Fruit fly (Drosophila melanogaster) Kc167 (cell line): ENCODE data around the gene CSN8.

Source experiments
- Myc ChIP-seq: fragments of >200 bp; optimal IDR thresholded peaks from 2 replicates; lab custom pipeline; 2017; ENCODE audit warnings: missing external identifiers
- Sin3A ChIP-seq: fragments of >200 bp; optimal IDR thresholded peaks from 2 replicates; lab custom pipeline; 2018; ENCODE audit warnings: missing external identifiers
- h ChIP-seq: fragments of >200 bp; optimal IDR thresholded peaks from 3 replicates; lab custom pipeline; 2018; ENCODE audit warnings: missing external identifiers
- insv ChIP-seq: fragments of >200 bp; optimal IDR thresholded peaks from 3 replicates; lab custom pipeline; 2018; ENCODE audit warnings: missing external identifiers
- psq ChIP-seq: fragments of >200 bp; optimal IDR thresholded peaks from 2 replicates; lab custom pipeline; 2017; ENCODE audit warnings: missing external identifiers
- ttk ChIP-seq: sonication (Bioruptor generic); optimal IDR thresholded peaks from 2 replicates; lab custom pipeline; 2017; ENCODE audit warnings: missing external identifiers

Gene CSN8

DNA sequence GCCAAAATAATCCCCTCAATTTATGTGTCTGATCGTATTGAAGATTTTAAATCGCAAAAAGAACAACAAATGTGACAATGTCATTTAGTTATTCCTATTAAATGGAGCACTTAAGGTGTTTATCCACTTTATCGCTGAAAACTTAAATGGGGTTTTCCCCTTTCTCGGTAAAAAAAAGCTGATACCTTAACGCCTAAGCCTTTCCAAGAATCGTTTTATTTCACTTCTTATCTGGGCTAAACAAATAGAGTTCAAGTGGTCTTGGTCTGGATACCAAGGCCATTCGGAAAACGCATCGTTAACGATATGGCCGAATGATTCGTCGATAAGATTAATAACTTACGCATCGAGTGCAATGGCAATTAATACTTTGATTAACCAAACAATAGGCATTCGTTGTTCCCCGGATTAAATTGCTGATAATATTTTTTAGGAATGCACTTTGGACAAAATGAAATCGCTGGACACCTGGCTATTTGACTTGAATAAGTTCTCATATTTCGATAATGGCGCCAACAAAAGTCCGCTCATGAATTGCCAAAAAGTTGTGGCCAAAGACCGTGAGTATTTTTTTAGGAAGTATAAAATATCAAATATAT lies 24.8 kb upstream of the CSN8 start:
- TF ChIP-seq ttk (lab: Kevin White, UChicago) = no peak
- no peak for TF ChIP-seq Myc
- no peak for TF ChIP-seq Sin3A (lab: Kevin White, UChicago)
- TF ChIP-seq h (lab: Kevin White, UChicago) = no peak
- TF ChIP-seq insv (lab: Kevin White, UChicago) = no peak
- TF ChIP-seq psq (lab: Kevin White, UChicago) = no peak

DNA sequence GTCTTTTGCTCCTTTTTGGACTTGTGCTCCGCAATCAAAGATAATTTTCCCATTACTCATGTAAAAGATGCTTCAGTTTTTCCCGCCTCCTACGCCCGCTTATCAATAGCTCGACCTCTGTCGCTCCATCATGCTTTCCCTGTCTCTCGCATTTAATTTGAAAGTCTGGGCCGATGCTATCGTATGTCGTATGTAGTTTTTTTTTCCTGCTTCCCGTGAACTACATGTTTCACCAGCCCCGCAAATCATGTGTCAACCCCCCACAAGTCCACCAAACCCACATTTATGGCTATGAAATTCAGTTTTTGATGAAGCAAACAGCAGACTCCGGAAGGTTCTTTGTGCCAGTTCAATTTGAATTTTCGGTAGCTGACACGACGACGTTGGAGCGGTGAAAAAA lies 22.3 kb upstream of the CSN8 start, which contains the start of gene CG14273:
Gene CG14273, plus strand, starts transcription at position 301 of the 400 bp plus-strand sequence.
- no peak for TF ChIP-seq Sin3A (lab: Kevin White, UChicago)

DNA sequence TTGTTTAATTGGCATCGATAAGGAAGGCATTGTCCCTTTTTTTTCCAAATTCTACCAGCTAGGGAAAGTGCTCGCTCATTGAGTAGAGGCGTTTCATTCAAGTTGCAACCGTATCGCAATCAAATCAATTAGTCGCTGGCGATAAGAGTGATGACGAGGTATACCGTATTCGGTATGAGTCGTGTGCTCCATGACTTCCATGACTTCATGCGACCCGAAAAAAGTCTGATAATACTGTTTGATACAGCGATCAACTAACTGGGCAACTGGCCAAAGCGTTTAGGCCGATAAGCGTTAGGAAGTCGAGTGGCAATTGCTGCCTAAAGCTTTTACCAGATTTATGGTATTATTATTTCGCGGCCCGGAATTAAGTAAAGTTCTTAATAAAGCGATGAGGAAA lies 20.1 kb upstream of the CSN8 start:
- TF ChIP-seq Myc = no peak
- TF ChIP-seq insv (lab: Kevin White, UChicago) = no peak
- TF ChIP-seq h (lab: Kevin White, UChicago) = no peak
- no peak for TF ChIP-seq ttk (lab: Kevin White, UChicago)
- no peak for TF ChIP-seq psq (lab: Kevin White, UChicago)
- TF ChIP-seq Sin3A (lab: Kevin White, UChicago) = no peak

DNA sequence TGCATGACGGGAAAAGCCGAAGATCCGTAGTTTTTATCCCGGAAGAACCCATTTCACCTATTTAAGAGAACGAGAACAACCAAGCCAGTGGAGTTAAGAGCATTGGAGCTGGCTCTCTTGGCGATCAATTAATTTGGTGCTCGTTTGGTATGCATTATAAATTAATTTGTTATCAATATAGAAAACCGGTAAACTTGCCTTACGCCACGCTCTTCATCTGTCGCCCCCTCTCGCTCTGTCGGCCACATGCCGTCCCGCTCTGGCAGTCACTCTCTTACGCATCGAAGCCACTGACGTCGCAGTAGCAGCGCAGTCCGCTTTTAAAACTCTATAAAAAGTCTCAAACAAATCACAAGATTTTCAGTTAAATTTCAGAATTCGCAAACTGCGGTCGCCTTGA lies 18.4 kb upstream of the CSN8 start, which contains the start of gene CG7778:
Gene CG7778, plus strand, starts transcription at position 361 of the 400 bp plus-strand sequence.
- TF ChIP-seq psq (lab: Kevin White, UChicago) = no peak
- TF ChIP-seq ttk (lab: Kevin White, UChicago) = no peak
- no peak for TF ChIP-seq Myc
- no peak for TF ChIP-seq h (lab: Kevin White, UChicago)
- TF ChIP-seq Sin3A (lab: Kevin White, UChicago) = no peak
- TF ChIP-seq insv (lab: Kevin White, UChicago) = no peak

DNA sequence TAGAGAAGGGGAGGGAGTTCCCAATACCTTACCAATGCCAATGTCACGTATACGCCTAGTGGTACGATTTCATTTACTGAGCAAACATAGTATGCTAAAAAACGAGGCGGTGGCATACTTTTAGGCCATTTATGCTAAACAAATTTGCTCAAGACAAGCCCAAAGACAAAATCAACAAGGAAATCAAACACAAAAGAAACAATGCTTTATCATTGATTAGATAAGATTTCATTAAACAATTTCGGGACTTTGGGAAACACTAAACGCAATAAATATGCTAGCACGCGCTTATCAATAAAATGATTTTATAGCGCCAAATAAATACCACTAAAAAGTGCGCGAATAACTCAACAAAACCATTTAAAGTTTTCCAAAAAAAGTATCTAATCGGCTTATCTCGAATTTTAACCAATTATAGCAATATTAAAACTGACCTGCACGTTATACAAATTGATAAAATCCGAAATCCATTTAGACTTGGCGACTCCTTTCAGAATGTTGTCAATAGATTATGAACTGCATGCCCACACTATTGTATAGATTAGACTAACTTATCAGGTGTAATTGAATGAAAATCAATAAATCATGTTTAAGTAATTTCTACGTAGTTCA lies 14.0 kb upstream of the CSN8 start:
- TF ChIP-seq h (lab: Kevin White, UChicago) (no peak), ttk (lab: Kevin White, UChicago) (no peak), insv (lab: Kevin White, UChicago) (no peak), Myc (no peak), psq (lab: Kevin White, UChicago) (no peak), Sin3A (lab: Kevin White, UChicago) (no peak)

DNA sequence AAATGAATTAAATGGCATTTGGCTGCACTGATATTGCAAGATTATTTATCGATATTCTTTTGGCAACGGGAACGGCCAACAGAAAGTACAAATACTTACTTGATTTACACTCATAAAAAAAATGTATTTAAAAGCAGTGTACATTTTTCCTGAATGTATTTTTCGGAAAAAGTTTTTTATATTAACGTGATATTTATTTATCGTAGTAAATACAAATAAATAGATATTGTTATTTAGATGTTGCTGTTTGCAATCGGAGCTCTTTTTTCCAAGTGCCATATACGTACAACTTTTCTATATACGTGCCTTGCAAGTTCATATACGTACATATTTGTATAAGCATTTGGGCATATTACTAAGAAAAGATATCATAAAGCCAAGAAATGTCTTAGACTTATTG lies 13.3 kb upstream of the CSN8 start:
- no peak for TF ChIP-seq insv (lab: Kevin White, UChicago)
- TF ChIP-seq Sin3A (lab: Kevin White, UChicago) = no peak
- TF ChIP-seq ttk (lab: Kevin White, UChicago) = no peak
- TF ChIP-seq h (lab: Kevin White, UChicago) = no peak
- no peak for TF ChIP-seq Myc
- TF ChIP-seq psq (lab: Kevin White, UChicago) = no peak

DNA sequence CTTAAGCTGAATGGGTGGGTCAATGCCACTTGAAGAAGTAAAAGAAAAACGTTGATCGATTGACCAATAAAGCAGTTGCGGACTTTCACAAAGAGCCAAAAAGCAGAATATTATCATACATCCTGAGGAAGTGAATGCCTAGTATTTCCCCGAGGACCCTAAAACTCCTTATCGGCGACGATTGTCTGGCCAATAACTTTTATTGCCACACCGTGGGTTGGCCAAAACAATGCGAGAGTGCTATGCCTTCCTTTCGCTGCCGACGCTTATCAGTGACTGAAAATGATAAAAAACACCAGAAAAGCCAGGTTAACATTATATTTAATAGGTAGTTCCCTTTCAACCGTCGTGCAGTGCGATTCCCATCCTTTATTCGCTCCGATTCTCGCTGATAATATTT lies 12.8 kb upstream of the CSN8 start, which contains the start of gene Mur29B:
Gene Mur29B, plus strand, starts transcription at position 324 of the 400 bp plus-strand sequence.
- TF ChIP-seq insv (lab: Kevin White, UChicago) (no peak), psq (lab: Kevin White, UChicago) (no peak), ttk (lab: Kevin White, UChicago) (no peak)

DNA sequence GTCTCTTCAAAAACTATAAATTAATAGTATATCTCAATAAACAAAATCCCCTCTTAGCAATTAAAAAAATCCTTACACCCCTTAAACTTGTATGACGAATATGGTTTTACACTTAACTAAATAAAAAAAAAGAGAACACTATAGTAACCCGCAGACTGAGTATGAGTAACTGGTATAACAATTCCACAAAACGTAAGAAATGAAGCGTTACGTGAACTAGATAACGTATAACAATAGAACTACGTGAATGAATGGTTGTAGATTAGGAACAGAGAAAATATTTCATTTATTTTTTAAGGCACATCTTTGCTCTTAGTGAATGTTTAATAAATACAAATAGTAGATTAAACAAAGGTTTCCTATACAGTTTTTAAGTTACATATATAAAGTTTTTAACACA lies 9.2 kb upstream of the CSN8 start:
- TF ChIP-seq Sin3A (lab: Kevin White, UChicago) (no peak), psq (lab: Kevin White, UChicago) (no peak), ttk (lab: Kevin White, UChicago) (no peak), Myc (no peak), insv (lab: Kevin White, UChicago) (no peak)

DNA sequence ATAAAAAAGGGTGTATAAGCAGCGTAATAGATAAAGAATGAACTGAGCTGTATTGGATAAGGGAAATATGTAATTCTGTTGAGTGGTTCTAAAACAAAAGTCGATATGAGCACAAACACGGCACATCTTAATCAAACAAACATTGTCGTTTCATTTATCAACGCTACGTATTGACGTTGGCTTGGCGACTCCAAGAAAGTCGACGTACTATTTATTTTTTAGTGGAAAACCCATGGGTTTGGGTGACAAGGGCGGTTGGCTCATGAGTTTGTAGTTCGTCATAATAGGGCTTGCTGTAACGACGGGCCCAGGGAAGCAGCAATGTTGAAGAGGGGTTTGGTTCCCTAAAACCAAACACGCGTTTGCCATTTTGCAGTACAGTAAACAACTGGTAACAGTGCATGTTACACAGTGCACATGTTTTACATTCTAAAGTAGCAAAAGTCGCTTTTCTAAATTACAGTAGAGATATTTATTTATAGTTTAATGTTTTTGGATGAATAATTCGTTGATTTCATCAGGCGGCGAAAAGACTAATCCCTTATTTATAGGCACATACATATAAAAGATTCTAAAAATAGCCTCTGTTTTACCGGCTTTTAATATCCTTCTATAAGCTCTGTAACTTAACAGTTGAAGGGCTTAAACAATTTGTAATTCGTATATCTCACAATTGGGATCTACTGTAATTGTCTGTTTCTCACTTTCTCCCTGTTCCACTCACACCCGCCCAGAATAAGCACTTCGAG lies 3.3 kb upstream of the CSN8 start:
- no peak for TF ChIP-seq ttk (lab: Kevin White, UChicago)
- TF ChIP-seq h (lab: Kevin White, UChicago) = no peak
- TF ChIP-seq psq (lab: Kevin White, UChicago) = no peak
- TF ChIP-seq insv (lab: Kevin White, UChicago) = no peak
- TF ChIP-seq Sin3A (lab: Kevin White, UChicago) = no peak
- TF ChIP-seq Myc = no peak

DNA sequence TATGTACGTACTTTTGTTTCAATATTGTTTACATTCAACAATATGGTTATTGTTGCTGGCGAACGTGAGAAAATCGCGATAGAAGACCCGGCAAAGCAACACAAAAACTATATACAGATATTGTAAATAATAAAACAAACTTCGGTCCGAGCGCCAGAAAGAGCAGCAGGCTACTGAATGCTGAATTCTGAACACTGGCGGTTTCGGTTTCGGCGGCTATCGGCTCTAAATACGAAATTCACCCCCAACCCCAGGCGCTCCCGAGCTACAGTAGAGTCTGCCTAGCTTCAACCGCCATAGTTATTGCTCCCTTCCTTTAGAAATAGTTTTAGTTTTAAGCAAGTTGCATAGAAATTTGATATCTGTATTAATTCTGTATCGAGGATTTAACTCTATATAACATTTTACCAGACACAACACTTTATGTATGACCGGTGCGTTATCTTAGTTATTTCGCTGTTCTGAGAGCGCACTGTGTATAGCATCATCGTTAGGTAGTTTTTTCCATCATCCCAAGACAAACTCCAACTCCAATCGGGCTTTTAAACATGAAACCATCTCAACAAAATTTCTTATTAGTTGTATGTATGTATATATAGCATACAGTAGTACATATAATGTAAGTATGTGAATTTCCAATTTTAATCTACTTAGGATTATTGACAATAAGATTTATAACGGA lies 2.2 kb upstream of the CSN8 start, which contains the start of gene CG7627:
Gene CG7627, minus strand, starts transcription at position 197 of the 682 bp plus-strand sequence.
- TF ChIP-seq h (lab: Kevin White, UChicago) = no peak
- TF ChIP-seq psq (lab: Kevin White, UChicago) = no peak
- TF ChIP-seq Myc = no peak
- TF ChIP-seq ttk (lab: Kevin White, UChicago) = no peak
- TF ChIP-seq Sin3A (lab: Kevin White, UChicago) = no peak
- TF ChIP-seq insv (lab: Kevin White, UChicago) = no peak

DNA sequence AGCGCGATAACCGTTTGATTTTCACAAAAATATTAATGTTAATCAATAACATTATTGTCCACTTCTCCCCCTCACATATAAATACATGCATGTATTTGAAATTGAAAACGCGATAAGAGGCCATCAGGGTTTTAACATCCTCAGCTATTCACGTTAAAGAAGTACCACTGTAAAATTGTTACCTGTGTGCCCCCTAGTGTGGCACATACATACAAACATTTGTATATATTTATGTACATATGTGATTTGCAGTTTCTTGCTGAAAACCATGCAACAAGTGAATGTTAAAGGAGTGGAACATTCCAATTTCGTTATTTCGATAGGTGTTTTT lies 1.7 kb upstream of the CSN8 start:
- TF ChIP-seq Myc = no peak
- TF ChIP-seq psq (lab: Kevin White, UChicago) = no peak
- TF ChIP-seq h (lab: Kevin White, UChicago) = no peak
- TF ChIP-seq Sin3A (lab: Kevin White, UChicago) = no peak
- TF ChIP-seq ttk (lab: Kevin White, UChicago) = no peak
- no peak for TF ChIP-seq insv (lab: Kevin White, UChicago)
